Worm (Caenorhabditis elegans) whole organism, early embryonic: ENCODE results near the gene Y58A7A.2.
A peak's percentile ranks its signal among the peaks of the same experiment; 100 is the strongest.

Source experiments
- B0310.2 ChIP-seq: sonication (generic microtip); optimal IDR thresholded peaks from 2 replicates; lab custom pipeline; 2016; ENCODE audit warnings: mild to moderate bottlenecking, missing genetic modification characterization, missing compliant biosample characterization
- F13C5.2 ChIP-seq: sonication (generic microtip); optimal IDR thresholded peaks from 2 replicates; lab custom pipeline; 2017; ENCODE audit warnings: mild to moderate bottlenecking, missing genetic modification characterization, inconsistent platforms, missing compliant biosample characterization
- aly-1 ChIP-seq: sonication (generic microtip); optimal IDR thresholded peaks from 2 replicates; lab custom pipeline; 2016; ENCODE audit warnings: missing genetic modification characterization, missing compliant biosample characterization
- ama-1 ChIP-seq: fragments of 150-350 bp; optimal IDR thresholded peaks from 2 replicates; lab custom pipeline; 2014
- ceh-13 ChIP-seq: fragments of 200-800 bp; sonication (Bioruptor generic); optimal IDR thresholded peaks from 2 replicates; lab custom pipeline; 2018; ENCODE audit warnings: mild to moderate bottlenecking, missing genetic modification characterization, missing compliant biosample characterization
- ceh-36 ChIP-seq: sonication (generic microtip); optimal IDR thresholded peaks from 2 replicates; lab custom pipeline; 2016; ENCODE audit warnings: missing genetic modification characterization, inconsistent platforms, missing compliant biosample characterization
- ets-7 ChIP-seq: sonication (generic microtip); optimal IDR thresholded peaks from 2 replicates; lab custom pipeline; 2016; ENCODE audit warnings: missing genotype, missing genetic modification characterization, missing compliant biosample characterization
- flt-1 ChIP-seq: fragments of 200-800 bp; sonication (Bioruptor generic); IDR thresholded peaks from 2 replicates; pipeline ENCODE4 v1.3.6; 2022; ENCODE audit warnings: missing genetic modification characterization, missing compliant biosample characterization
- hmbx-1 ChIP-seq: sonication (generic microtip); optimal IDR thresholded peaks from 2 replicates; lab custom pipeline; 2016; ENCODE audit warnings: mild to moderate bottlenecking, missing genetic modification characterization, missing compliant biosample characterization
- hmg-4 ChIP-seq: fragments of 200-800 bp; sonication (Bioruptor generic); optimal IDR thresholded peaks from 2 replicates; lab custom pipeline; 2018; ENCODE audit warnings: mild to moderate bottlenecking, missing genetic modification characterization, missing compliant biosample characterization
- hnd-1 ChIP-seq: sonication (generic microtip); optimal IDR thresholded peaks from 2 replicates; lab custom pipeline; 2016; ENCODE audit warnings: missing genetic modification characterization, missing compliant biosample characterization
- pes-1 ChIP-seq: fragments of 200-800 bp; sonication (Bioruptor generic); IDR thresholded peaks from 2 replicates; pipeline ENCODE4 v1.3.6; 2022; ENCODE audit warnings: missing genetic modification reagents, missing genetic modification characterization, missing compliant biosample characterization
- scrt-1 ChIP-seq: fragments of 200-800 bp; sonication (Bioruptor generic); IDR thresholded peaks from 2 replicates; pipeline ENCODE4 v1.3.6; 2022; ENCODE audit warnings: missing genetic modification characterization, missing compliant biosample characterization
- sea-1 ChIP-seq: fragments of 200-800 bp; sonication (Bioruptor generic); conservative IDR thresholded peaks from 2 replicates; pipeline ENCODE4 v1.3.6; 2022; ENCODE audit warnings: missing genetic modification characterization, missing compliant biosample characterization
- tbx-11 ChIP-seq: fragments of 200-800 bp; sonication (Bioruptor generic); IDR thresholded peaks from 2 replicates; pipeline ENCODE4 v1.3.6; 2022; ENCODE audit warnings: missing genetic modification characterization, missing compliant biosample characterization
- tbx-37 ChIP-seq: fragments of 200-800 bp; sonication (Bioruptor generic); conservative IDR thresholded peaks from 2 replicates; pipeline ENCODE4 v1.3.6; 2022; ENCODE audit warnings: missing genetic modification reagents, missing genetic modification characterization, missing compliant biosample characterization
- tra-4 ChIP-seq: sonication (generic microtip); optimal IDR thresholded peaks from 2 replicates; lab custom pipeline; 2017; ENCODE audit warnings: missing genetic modification characterization, missing compliant biosample characterization

Gene Y58A7A.2

ce11 chrV:5050073-5050599, 21.8 kb downstream of the Y58A7A.2 start:
- TF ChIP-seq F13C5.2 (tag; lab: Kevin White, UChicago) = no peak
- TF ChIP-seq tra-4 (tag; lab: Kevin White, UChicago) = no peak
- TF ChIP-seq ama-1 (lab: Kevin White, UChicago) = no peak
- no peak for TF ChIP-seq tbx-37 (GFP tag; lab: Robert Waterston, UW)
- no peak for TF ChIP-seq ets-7 (tag; lab: Kevin White, UChicago)
- no peak for TF ChIP-seq sea-1 (GFP tag; lab: Robert Waterston, UW)
- TF ChIP-seq hmbx-1 = no peak
- TF ChIP-seq flt-1 (GFP tag; lab: Robert Waterston, UW) = no peak
- no peak for TF ChIP-seq pes-1 (GFP tag; lab: Robert Waterston, UW)
- TF ChIP-seq hmg-4 (GFP tag; lab: Kevin White, UChicago) = no peak
- no peak for TF ChIP-seq aly-1
- TF ChIP-seq ceh-13 = no peak
- no peak for TF ChIP-seq B0310.2 (tag; lab: Kevin White, UChicago)
- no peak for TF ChIP-seq tbx-11 (GFP tag; lab: Robert Waterston, UW)
- TF ChIP-seq scrt-1 (GFP tag; lab: Robert Waterston, UW) = no peak
- TF ChIP-seq hnd-1 = no peak

ce11 chrV:5049333-5049942, 22.5 kb downstream of the Y58A7A.2 start, which contains the start of the genes pqn-51 and K11D12.14:
pqn-51 (plus strand) TSS chrV:5049607.
K11D12.14 (plus strand) TSS chrV:5049636.
- TF ChIP-seq flt-1 (GFP tag; lab: Robert Waterston, UW) (0 out of 2 replicates have a peak, but pooled peaks have one; percentile 20), scrt-1 (GFP tag; lab: Robert Waterston, UW) (peak; percentile 85), F13C5.2 (tag; lab: Kevin White, UChicago) (peak; percentile 71), pes-1 (GFP tag; lab: Robert Waterston, UW) (0 out of 2 replicates have a peak, but pooled peaks have one; percentile 32), ceh-36 (tag; lab: Kevin White, UChicago) (no peak), ceh-13 (no peak), hmg-4 (GFP tag; lab: Kevin White, UChicago) (peak; percentile 15)

- peak; percentile 69; the same call in 1 of the 2 replicates for TF ChIP-seq sea-1 (GFP tag; lab: Robert Waterston, UW)
- TF ChIP-seq scrt-1 (GFP tag; lab: Robert Waterston, UW) = peak; percentile 88
- TF ChIP-seq pes-1 (GFP tag; lab: Robert Waterston, UW) = peak; percentile 42; the same call in 1 of the 2 replicates
Measured at ce11 chrV:5047230-5047629, 24.8 kb downstream of the Y58A7A.2 start.

ce11 chrV:5046558-5046957, 25.4 kb downstream of the Y58A7A.2 start:
- TF ChIP-seq pes-1 (GFP tag; lab: Robert Waterston, UW) (no peak), hnd-1 (no peak), ama-1 (lab: Kevin White, UChicago) (no peak), B0310.2 (tag; lab: Kevin White, UChicago) (no peak), hmbx-1 (no peak), ceh-13 (no peak), aly-1 (no peak), tbx-11 (GFP tag; lab: Robert Waterston, UW) (no peak), ceh-36 (tag; lab: Kevin White, UChicago) (no peak), tbx-37 (GFP tag; lab: Robert Waterston, UW) (no peak), sea-1 (GFP tag; lab: Robert Waterston, UW) (no peak), F13C5.2 (tag; lab: Kevin White, UChicago) (no peak), tra-4 (tag; lab: Kevin White, UChicago) (no peak), flt-1 (GFP tag; lab: Robert Waterston, UW) (no peak), scrt-1 (GFP tag; lab: Robert Waterston, UW) (no peak), hmg-4 (GFP tag; lab: Kevin White, UChicago) (no peak)

- TF ChIP-seq pes-1 (GFP tag; lab: Robert Waterston, UW) = no peak
Measured at ce11 chrV:5046103-5046502, 25.9 kb downstream of the Y58A7A.2 start, which contains the start of gene exc-14. exc-14 (minus strand) TSS chrV:5046203.

- TF ChIP-seq ceh-36 (tag; lab: Kevin White, UChicago) = no peak
- TF ChIP-seq tbx-11 (GFP tag; lab: Robert Waterston, UW) = no peak
- TF ChIP-seq ets-7 (tag; lab: Kevin White, UChicago) = no peak
Measured at ce11 chrV:5040925-5041324, 31.1 kb downstream of the Y58A7A.2 start, which contains the start of gene K11D12.8. K11D12.8 (minus strand) TSS chrV:5041001.

- TF ChIP-seq flt-1 (GFP tag; lab: Robert Waterston, UW) = no peak
- no peak for TF ChIP-seq pes-1 (GFP tag; lab: Robert Waterston, UW)
- TF ChIP-seq ceh-13 = no peak
- no peak for TF ChIP-seq ama-1 (lab: Kevin White, UChicago)
- TF ChIP-seq tra-4 (tag; lab: Kevin White, UChicago) = no peak
- TF ChIP-seq ets-7 (tag; lab: Kevin White, UChicago) = no peak
- TF ChIP-seq aly-1 = no peak
- no peak for TF ChIP-seq ceh-36 (tag; lab: Kevin White, UChicago)
Measured at ce11 chrV:5039559-5039958, 32.4 kb downstream of the Y58A7A.2 start, which contains the start of gene K11D12.11. K11D12.11 (minus strand) TSS chrV:5039600.

ce11 chrV:5038449-5038848, 33.5 kb downstream of the Y58A7A.2 start:
- TF ChIP-seq sea-1 (GFP tag; lab: Robert Waterston, UW) (no peak), hnd-1 (no peak), ama-1 (lab: Kevin White, UChicago) (no peak)
